Fruit fly (Drosophila melanogaster) whole organism, embryonic: Measurements from ENCODE around the gene Rh4.
A peak's percentile ranks its signal among the peaks of the same experiment; 100 is the strongest.

Source experiments
- Ada2b ChIP-seq: fragments of 200-800 bp; sonication (Bioruptor generic); IDR thresholded peaks from 2 replicates; pipeline ENCODE4 v1.3.6; 2022; ENCODE audit warnings: missing biosample characterization, missing genetic modification characterization
- Aef1 ChIP-seq: fragments of 200-800 bp; sonication (Bioruptor generic); IDR thresholded peaks from 3 replicates; pipeline ENCODE4 v1.3.6; 2022; ENCODE audit warnings: missing biosample characterization, missing genetic modification characterization
- Atf6 ChIP-seq: fragments of 200-800 bp; sonication (Bioruptor generic); IDR thresholded peaks from 2 replicates; pipeline ENCODE4 v1.3.6; 2022; ENCODE audit warnings: missing biosample characterization, missing genetic modification characterization
- CG11247 ChIP-seq: fragments of 200-800 bp; sonication (Bioruptor generic); IDR thresholded peaks from 2 replicates; pipeline ENCODE4 v1.3.6; 2022; ENCODE audit warnings: missing biosample characterization, missing genetic modification characterization
- CG12104 ChIP-seq: fragments of 200-800 bp; sonication (Bioruptor generic); optimal IDR thresholded peaks from 3 replicates; lab custom pipeline; 2016; ENCODE audit warnings: missing biosample characterization, missing genetic modification characterization
- CG13624 ChIP-seq: fragments of 200-800 bp; sonication (Bioruptor generic); optimal IDR thresholded peaks from 2 replicates; lab custom pipeline; 2016; ENCODE audit warnings: missing biosample characterization, missing genetic modification characterization
- CG14667 ChIP-seq: fragments of 200-800 bp; sonication (Bioruptor generic); IDR thresholded peaks from 2 replicates; pipeline ENCODE4 v1.3.6; 2022; ENCODE audit warnings: missing biosample characterization, missing genetic modification characterization
- CG1647 ChIP-seq: fragments of 200-800 bp; sonication (Bioruptor generic); optimal IDR thresholded peaks from 3 replicates; lab custom pipeline; 2016; ENCODE audit warnings: missing biosample characterization, missing genetic modification characterization
- CG17359 ChIP-seq: fragments of 200-800 bp; sonication (Bioruptor generic); optimal IDR thresholded peaks from 3 replicates; lab custom pipeline; 2018; ENCODE audit warnings: missing biosample characterization, mild to moderate bottlenecking, missing genetic modification characterization, moderate library complexity
- CG18599 ChIP-seq: fragments of 200-800 bp; sonication (Bioruptor generic); optimal IDR thresholded peaks from 3 replicates; lab custom pipeline; 2017; ENCODE audit warnings: missing biosample characterization, missing genetic modification characterization, mild to moderate bottlenecking, moderate library complexity, missing genetic modification reagents
- CG2678 ChIP-seq: fragments of 200-800 bp; sonication (Bioruptor generic); optimal IDR thresholded peaks from 3 replicates; lab custom pipeline; 2019; ENCODE audit warnings: missing biosample characterization, mild to moderate bottlenecking, missing genetic modification characterization, moderate library complexity
- CG3281 ChIP-seq: fragments of 200-800 bp; sonication (Bioruptor generic); optimal IDR thresholded peaks from 3 replicates; lab custom pipeline; 2017; ENCODE audit warnings: missing biosample characterization, mild to moderate bottlenecking, missing genetic modification characterization
- CG43689 ChIP-seq: fragments of 200-800 bp; sonication (Bioruptor generic); IDR thresholded peaks from 2 replicates; pipeline ENCODE4 v1.3.6; 2022; ENCODE audit warnings: missing biosample characterization, missing genetic modification characterization
- CG4730 ChIP-seq: fragments of 200-800 bp; sonication (Bioruptor generic); IDR thresholded peaks from 2 replicates; pipeline ENCODE4 v1.3.6; 2022; ENCODE audit warnings: missing biosample characterization, missing genetic modification characterization
- CG5245 ChIP-seq: fragments of 200-800 bp; sonication (Bioruptor generic); optimal IDR thresholded peaks from 3 replicates; lab custom pipeline; 2016; ENCODE audit warnings: missing biosample characterization, missing genetic modification characterization
- CG7556 ChIP-seq: fragments of 200-800 bp; sonication (Bioruptor generic); optimal IDR thresholded peaks from 2 replicates; lab custom pipeline; 2017; ENCODE audit warnings: missing biosample characterization, mild to moderate bottlenecking, missing genetic modification characterization
- CG7839 ChIP-seq: fragments of 200-800 bp; sonication (Bioruptor generic); optimal IDR thresholded peaks from 3 replicates; lab custom pipeline; 2018; ENCODE audit warnings: missing biosample characterization, mild to moderate bottlenecking, missing genetic modification characterization, moderate library complexity
- CG8359 ChIP-seq: fragments of 200-800 bp; sonication (Bioruptor generic); optimal IDR thresholded peaks from 2 replicates; lab custom pipeline; 2017; ENCODE audit warnings: missing biosample characterization, mild to moderate bottlenecking, missing genetic modification characterization, borderline replicate concordance
- Deaf1 ChIP-seq: fragments of 200-800 bp; optimal IDR thresholded peaks from 3 replicates; lab custom pipeline; 2019; ENCODE audit warnings: missing biosample characterization, mild to moderate bottlenecking, missing genetic modification characterization, moderate library complexity
- Doc2 ChIP-seq: fragments of 200-800 bp; sonication (Bioruptor generic); IDR thresholded peaks from 2 replicates; pipeline ENCODE4 v1.3.6; 2022; ENCODE audit warnings: missing biosample characterization, missing genetic modification characterization
- HHEX ChIP-seq: fragments of 200-800 bp; sonication (Bioruptor generic); optimal IDR thresholded peaks from 3 replicates; lab custom pipeline; 2017; ENCODE audit warnings: missing biosample characterization, mild to moderate bottlenecking, missing genetic modification characterization, missing genetic modification reagents
- HLH3B ChIP-seq: fragments of 200-800 bp; sonication (Bioruptor generic); IDR thresholded peaks from 2 replicates; pipeline ENCODE4 v1.3.6; 2022; ENCODE audit warnings: missing biosample characterization, missing genetic modification characterization
- Hr78 ChIP-seq, 2 experiments: fragments of 200-800 bp in 1 of 2; fragments of >200 bp in 1 of 2; sonication (Bioruptor generic) in 1 of 2; optimal IDR thresholded peaks; 2 replicates each; lab custom pipeline; 2017 to 2019; ENCODE audit warnings: missing biosample characterization in 2 of 2, missing genetic modification characterization in 2 of 2, mild to moderate bottlenecking in 1 of 2, moderate library complexity in 1 of 2
- Mrtf ChIP-seq: fragments of 200-800 bp; sonication (Bioruptor generic); IDR thresholded peaks from 3 replicates; pipeline ENCODE4 v1.3.6; 2022; ENCODE audit warnings: missing biosample characterization, missing genetic modification characterization
- NC2α ChIP-seq: fragments of 200-800 bp; sonication (Bioruptor generic); optimal IDR thresholded peaks from 2 replicates; lab custom pipeline; 2016; ENCODE audit warnings: missing biosample characterization, missing genetic modification characterization
- PHDP ChIP-seq: fragments of 200-800 bp; sonication (Bioruptor generic); optimal IDR thresholded peaks from 3 replicates; lab custom pipeline; 2018; ENCODE audit warnings: missing biosample characterization, mild to moderate bottlenecking, missing genetic modification characterization, moderate library complexity
- Pdp1 ChIP-seq, 2 experiments: fragments of 200-800 bp; sonication (Bioruptor generic); optimal IDR thresholded peaks; 3 replicates each; lab custom pipeline; 2016; ENCODE audit warnings: missing biosample characterization in 2 of 2, missing genetic modification characterization in 2 of 2, mild to moderate bottlenecking in 1 of 2, moderate library complexity in 1 of 2
- Rfx ChIP-seq: fragments of 200-800 bp; sonication (Bioruptor generic); IDR thresholded peaks from 2 replicates; pipeline ENCODE4 v1.3.6; 2022; ENCODE audit warnings: missing biosample characterization, missing genetic modification characterization
- Sox100B ChIP-seq: fragments of 200-800 bp; sonication (Bioruptor generic); optimal IDR thresholded peaks from 3 replicates; lab custom pipeline; 2018; ENCODE audit warnings: missing biosample characterization, mild to moderate bottlenecking, missing genetic modification characterization
- Sox102F ChIP-seq: fragments of 200-800 bp; sonication (Bioruptor generic); optimal IDR thresholded peaks from 2 replicates; lab custom pipeline; 2018; ENCODE audit warnings: missing biosample characterization, mild to moderate bottlenecking, missing genetic modification characterization, moderate library complexity
- Sry-β ChIP-seq: fragments of 200-800 bp; sonication (Bioruptor generic); optimal IDR thresholded peaks from 2 replicates; lab custom pipeline; 2018; ENCODE audit warnings: missing biosample characterization, mild to moderate bottlenecking, missing genetic modification characterization, moderate library complexity
- ara ChIP-seq: fragments of 200-800 bp; sonication (Bioruptor generic); IDR thresholded peaks from 2 replicates; pipeline ENCODE4 v1.3.6; 2022; ENCODE audit warnings: missing biosample characterization, missing genetic modification characterization
- cwo ChIP-seq: fragments of 200-800 bp; sonication (Bioruptor generic); optimal IDR thresholded peaks from 3 replicates; lab custom pipeline; 2017; ENCODE audit warnings: missing biosample characterization, missing genetic modification characterization, mild to moderate bottlenecking, moderate library complexity, missing genetic modification reagents
- dmrt99B ChIP-seq: fragments of 200-800 bp; sonication (Bioruptor generic); optimal IDR thresholded peaks from 2 replicates; lab custom pipeline; 2018; ENCODE audit warnings: missing biosample characterization, mild to moderate bottlenecking, missing genetic modification characterization, moderate library complexity
- dpn ChIP-seq, 2 experiments: fragments of 200-800 bp; sonication (Bioruptor generic); optimal IDR thresholded peaks; 3 replicates each; lab custom pipeline; 2016; ENCODE audit warnings: missing biosample characterization in 2 of 2, missing genetic modification characterization in 2 of 2
- ems ChIP-seq: fragments of 200-800 bp; sonication (Bioruptor generic); optimal IDR thresholded peaks from 3 replicates; lab custom pipeline; 2016; ENCODE audit warnings: missing biosample characterization, missing genetic modification characterization
- ewg ChIP-seq: fragments of 200-800 bp; sonication (Bioruptor generic); optimal IDR thresholded peaks from 3 replicates; lab custom pipeline; 2017; ENCODE audit warnings: mild to moderate bottlenecking, missing biosample characterization, missing genetic modification reagents, missing genetic modification characterization
- fd3F ChIP-seq: fragments of 200-800 bp; sonication (Bioruptor generic); optimal IDR thresholded peaks from 2 replicates; lab custom pipeline; 2018; ENCODE audit warnings: missing biosample characterization, mild to moderate bottlenecking, missing genetic modification characterization, moderate library complexity
- gem ChIP-seq: fragments of 200-800 bp; sonication (Bioruptor generic); optimal IDR thresholded peaks from 2 replicates; lab custom pipeline; 2019; ENCODE audit warnings: missing biosample characterization, mild to moderate bottlenecking, missing genetic modification characterization, moderate library complexity
- hkb ChIP-seq, 2 experiments: fragments of 200-800 bp in 1 of 2; fragments of >200 bp in 1 of 2; sonication (Bioruptor generic) in 1 of 2; IDR thresholded peaks in 1 of 2; optimal IDR thresholded peaks in 1 of 2; 2 replicates each; pipeline versions ENCODE4 v1.3.6 to Lab custom; 2017 to 2022; ENCODE audit warnings: missing biosample characterization in 1 of 2, missing genetic modification characterization in 1 of 2
- lmd ChIP-seq: fragments of 200-800 bp; sonication (Bioruptor generic); IDR thresholded peaks from 2 replicates; pipeline ENCODE4 v1.3.6; 2022; ENCODE audit warnings: missing biosample characterization, missing genetic modification characterization
- lola ChIP-seq, 3 experiments: fragments of >200 bp in 2 of 3; fragments of 200-800 bp in 1 of 3; sonication (Bioruptor generic) in 1 of 3; optimal IDR thresholded peaks; 2 replicates each; lab custom pipeline; 2017 to 2019; ENCODE audit warnings: missing biosample characterization in 3 of 3, missing genetic modification characterization in 3 of 3, mild to moderate bottlenecking in 1 of 3, moderate library complexity in 1 of 3
- mam ChIP-seq: fragments of 200-800 bp; sonication (Bioruptor generic); optimal IDR thresholded peaks from 3 replicates; lab custom pipeline; 2016; ENCODE audit warnings: missing biosample characterization, missing genetic modification characterization
- pan ChIP-seq, 4 experiments: fragments of >200 bp in 3 of 4; fragments of 200-800 bp in 1 of 4; sonication (Bioruptor generic) in 1 of 4; optimal IDR thresholded peaks in 3 of 4; IDR thresholded peaks in 1 of 4; 2 replicates each; pipeline versions ENCODE4 v1.3.6 to Lab custom; 2017 to 2022; ENCODE audit warnings: missing biosample characterization in 2 of 4, missing genetic modification characterization in 2 of 4, mixed read lengths in 1 of 4
- pum ChIP-seq: fragments of 200-800 bp; sonication (Bioruptor generic); optimal IDR thresholded peaks from 2 replicates; lab custom pipeline; 2016; ENCODE audit warnings: missing biosample characterization, missing genetic modification characterization
- scrt ChIP-seq: fragments of 200-800 bp; sonication (Bioruptor generic); optimal IDR thresholded peaks from 2 replicates; lab custom pipeline; 2018; ENCODE audit warnings: missing biosample characterization, mild to moderate bottlenecking, missing genetic modification characterization, moderate library complexity
- sd ChIP-seq: fragments of 200-800 bp; sonication (Bioruptor generic); optimal IDR thresholded peaks from 3 replicates; lab custom pipeline; 2018; ENCODE audit warnings: missing biosample characterization, mild to moderate bottlenecking, missing genetic modification characterization, moderate library complexity
- tap ChIP-seq: fragments of 200-800 bp; optimal IDR thresholded peaks from 3 replicates; lab custom pipeline; 2019; ENCODE audit warnings: missing biosample characterization, mild to moderate bottlenecking, missing genetic modification characterization, moderate library complexity

Gene Rh4

dm6 chr3L:16885042-16885441, 22.7 kb upstream of the Rh4 start (continued):
- TF ChIP-seq lmd (GFP tag; lab: Robert Waterston, UW) (peak; percentile 59; the same call in 1 of the 2 replicates), ewg (GFP tag; lab: Kevin White, UChicago) (no peak), Sry-β (GFP tag; lab: Kevin White, UChicago) (no peak), Deaf1 (tag; lab: Kevin White, UChicago) (no peak), cwo (peak; percentile 21), tap (tag; lab: Kevin White, UChicago) (peak; percentile 22), CG7556 (GFP tag; lab: Kevin White, UChicago) (peak; percentile 11), dpn (GFP tag; optimal IDR thresholded peaks at IDR 0.05; lab: Kevin White, UChicago) (peak in 1 of 2 experiments; percentile 6), Hr78 (GFP tag; optimal IDR thresholded peaks at IDR 0.05; lab: Kevin White, UChicago) (no peak), NC2α (GFP tag; lab: Kevin White, UChicago) (no peak), CG11247 (GFP tag; lab: Robert Waterston, UW) (0 out of 2 replicates have a peak, but pooled peaks have one; percentile 11), CG13624 (GFP tag; lab: Kevin White, UChicago) (peak; percentile 43), fd3F (GFP tag; lab: Kevin White, UChicago) (peak; percentile 24), Sox100B (GFP tag; lab: Kevin White, UChicago) (no peak), hkb (optimal IDR thresholded peaks at IDR 0.05; lab: Kevin White, UChicago) (no peak), hkb (GFP tag; IDR thresholded peaks at IDR 0.05; lab: Robert Waterston, UW) (peak; percentile 59; the same call in 1 of the 2 replicates), CG2678 (tag; lab: Kevin White, UChicago) (peak; percentile 72), CG1647 (GFP tag; lab: Kevin White, UChicago) (no peak), Ada2b (GFP tag; lab: Robert Waterston, UW) (peak; percentile 48; the same call in 1 of the 2 replicates), CG17359 (peak; percentile 41), Atf6 (GFP tag; lab: Robert Waterston, UW) (0 out of 2 replicates have a peak, but pooled peaks have one; percentile 38), Pdp1 (GFP tag; optimal IDR thresholded peaks at IDR 0.05; lab: Kevin White, UChicago) (peak in 1 of 2 experiments; percentile 24), Sox102F (GFP tag; lab: Kevin White, UChicago) (peak; percentile 10), scrt (GFP tag; lab: Kevin White, UChicago) (peak; percentile 13), HHEX (GFP tag; lab: Kevin White, UChicago) (peak; percentile 10), CG7839 (peak; percentile 43), CG12104 (GFP tag; lab: Kevin White, UChicago) (no peak), CG18599 (peak; percentile 45), sd (no peak), CG8359 (no peak), gem (tag; lab: Kevin White, UChicago) (peak; percentile 61), CG43689 (no peak), Rfx (GFP tag; lab: Robert Waterston, UW) (peak; percentile 65), dmrt99B (tag; lab: Kevin White, UChicago) (peak; percentile 20), HLH3B (GFP tag; lab: Robert Waterston, UW) (no peak), CG14667 (GFP tag; lab: Robert Waterston, UW) (peak; percentile 25; the same call in 1 of the 2 replicates), CG5245 (GFP tag; lab: Kevin White, UChicago) (no peak), Doc2 (GFP tag; lab: Robert Waterston, UW) (no peak), CG3281 (peak; percentile 36), pum (GFP tag; lab: Kevin White, UChicago) (no peak), PHDP (peak; percentile 46), pan (optimal IDR thresholded peaks at IDR 0.05; lab: Kevin White, UChicago) (no peak), pan (GFP tag; optimal IDR thresholded peaks at IDR 0.05 in 1 of 2, IDR thresholded peaks at IDR 0.05 in 1 of 2) (peak in 1 of 2 experiments; percentile 72), Mrtf (no peak), ara (GFP tag; lab: Robert Waterston, UW) (no peak), CG4730 (GFP tag; lab: Robert Waterston, UW) (0 out of 2 replicates have a peak, but pooled peaks have one; percentile 13), mam (peak; percentile 40), lola (GFP tag; optimal IDR thresholded peaks at IDR 0.05; lab: Kevin White, UChicago) (no peak), Aef1 (peak; percentile 52; the same call in 2 of the 3 replicates), ems (GFP tag; lab: Kevin White, UChicago) (no peak)
